Worm (Caenorhabditis elegans): ENCODE measurements around the gene F36H9.5.

DNA sequence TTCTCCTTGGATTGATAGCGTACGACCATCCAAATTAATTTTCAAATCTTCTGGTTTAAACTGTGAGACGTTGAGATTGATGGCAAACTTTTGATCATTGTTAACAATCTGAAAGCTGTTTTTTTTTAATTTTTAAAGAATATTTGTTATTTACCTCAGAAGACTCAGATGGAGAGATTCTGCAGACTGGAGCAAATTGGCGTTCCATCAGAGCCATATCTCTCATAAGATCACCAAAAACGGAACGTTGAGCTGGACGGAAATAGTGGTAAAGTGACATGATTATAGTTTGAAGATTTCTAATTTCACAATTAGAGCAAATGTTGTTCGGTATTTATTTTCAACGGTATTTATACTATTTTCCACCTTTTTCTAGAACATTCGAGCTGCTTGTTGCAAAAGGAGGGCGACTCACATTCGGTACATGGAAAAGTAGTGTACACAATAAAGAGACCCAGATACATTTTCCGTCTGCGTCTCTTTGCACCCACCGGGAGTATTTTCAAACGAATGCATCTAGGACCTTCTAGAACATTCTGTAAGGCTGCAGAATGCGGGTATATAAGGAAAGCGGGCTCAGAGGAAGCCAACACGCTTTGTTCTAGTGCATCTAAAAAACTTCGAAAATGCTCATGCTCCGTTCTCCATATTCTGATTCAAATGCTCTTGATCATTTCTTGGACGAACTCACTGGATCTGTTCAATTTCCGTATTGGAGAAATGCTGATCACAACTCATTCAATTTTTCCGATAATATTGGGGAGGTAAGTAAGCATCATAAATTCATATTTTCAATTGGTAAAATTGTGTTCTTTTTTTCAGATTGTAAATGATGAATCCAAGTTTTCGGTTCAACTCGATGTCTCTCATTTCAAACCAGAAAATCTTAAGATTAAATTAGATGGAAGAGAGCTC lies 23.1 kb upstream of the F36H9.5 start, which contains the start of the genes hsp-16.2 and hsp-16.41:
- TF ChIP-seq ces-1 (GFP tag; optimal IDR thresholded peaks at IDR 0.05) (peak; percentile 30), unc-62 (GFP tag; optimal IDR thresholded peaks at IDR 0.05) (no peak), nhr-237 (tag; optimal IDR thresholded peaks at IDR 0.05) (no peak), lin-13 (tag; optimal IDR thresholded peaks at IDR 0.05) (peak; percentile 84), mab-5 (tag; optimal IDR thresholded peaks at IDR 0.05) (no peak), mep-1 (tag; optimal IDR thresholded peaks at IDR 0.05) (peak; percentile 1), unc-39 (tag; optimal IDR thresholded peaks at IDR 0.05) (no peak), sptf-1 (tag; optimal IDR thresholded peaks at IDR 0.05) (no peak), snpc-4 (tag; optimal IDR thresholded peaks at IDR 0.05) (no peak), bed-3 (GFP tag; optimal IDR thresholded peaks at IDR 0.05) (no peak), nhr-76 (tag; optimal IDR thresholded peaks at IDR 0.05) (no peak)

Measured in whole organism, mixed stage, embryonic.